Fruit fly (Drosophila melanogaster): ENCODE data around the gene TfIIB.

TfIIB gene

DNA sequence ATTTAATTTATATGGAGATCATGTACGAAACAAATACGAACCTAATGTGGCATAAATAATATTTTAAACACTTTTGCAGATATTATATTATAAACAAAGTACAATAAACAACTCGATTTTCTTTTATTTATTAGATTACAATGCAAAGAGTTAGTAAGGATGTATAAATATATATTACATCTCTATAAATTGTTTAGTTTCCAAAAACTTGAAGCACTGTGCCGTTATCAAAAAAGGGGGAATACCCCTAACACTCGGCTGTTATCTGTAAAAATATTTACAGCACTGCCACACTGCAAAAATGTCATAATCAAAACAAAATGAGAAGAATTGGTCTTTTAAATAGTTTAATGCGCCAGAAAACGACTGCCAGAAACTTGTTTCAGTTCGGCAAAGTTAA is 2.6 kb upstream of the TfIIB start, which contains the start of gene CG5188 (continued):
- TF ChIP-seq CG6254 (GFP tag; optimal IDR thresholded peaks at IDR 0.05) (no peak), CG2116 (GFP tag; optimal IDR thresholded peaks at IDR 0.05) (peak; percentile 23), mam (GFP tag; optimal IDR thresholded peaks at IDR 0.05) (peak; percentile 44), CG17612 (GFP tag; IDR thresholded peaks at IDR 0.05) (no peak), dmrt11E (tag; optimal IDR thresholded peaks at IDR 0.05) (peak; percentile 42), Ets97D (GFP tag; optimal IDR thresholded peaks at IDR 0.05) (no peak), chm (GFP tag; IDR thresholded peaks at IDR 0.05) (no peak), dmrt99B (tag; optimal IDR thresholded peaks at IDR 0.05) (no peak), unpg (GFP tag; optimal IDR thresholded peaks at IDR 0.05) (peak; percentile 54), NC2β (GFP tag; optimal IDR thresholded peaks at IDR 0.05) (peak; percentile 17), Jarid2 (GFP tag; optimal IDR thresholded peaks at IDR 0.05) (no peak), CG10959 (GFP tag; IDR thresholded peaks at IDR 0.05) (no peak), Dll (GFP tag; IDR thresholded peaks at IDR 0.05; ENCODE audit: partially characterized antibody) (peak; percentile 35; the same call in 1 of the 4 replicates), peb (GFP tag; IDR thresholded peaks at IDR 0.05) (no peak), ind (GFP tag; optimal IDR thresholded peaks at IDR 0.05) (peak; percentile 33), CG3847 (GFP tag; IDR thresholded peaks at IDR 0.05) (no peak), Trl (optimal IDR thresholded peaks at IDR 0.05) (no peak), Trl (GFP tag; optimal IDR thresholded peaks at IDR 0.05) (no peak), btn (GFP tag; optimal IDR thresholded peaks at IDR 0.05) (no peak), zen (tag; optimal IDR thresholded peaks at IDR 0.05) (peak; percentile 20), trem (tag; optimal IDR thresholded peaks at IDR 0.05) (peak; percentile 55), Opbp (GFP tag; IDR thresholded peaks at IDR 0.05; ENCODE audit: partially characterized antibody) (no peak), CG14965 (GFP tag; optimal IDR thresholded peaks at IDR 0.05; ENCODE audit: borderline replicate concordance) (no peak), CG18262 (tag; optimal IDR thresholded peaks at IDR 0.05) (peak; percentile 49), CG10654 (GFP tag; optimal IDR thresholded peaks at IDR 0.05) (peak; percentile 26), hb (GFP tag; IDR thresholded peaks at IDR 0.05; ENCODE audit: partially characterized antibody) (no peak), Drgx (GFP tag; IDR thresholded peaks at IDR 0.05) (peak; percentile 44; the same call in 1 of the 2 replicates), Aef1 (GFP tag; IDR thresholded peaks at IDR 0.05) (peak; percentile 45; the same call in 1 of the 3 replicates), Fer2 (tag; optimal IDR thresholded peaks at IDR 0.05) (no peak), CG7357 (GFP tag; IDR thresholded peaks at IDR 0.05) (no peak), CG11504 (tag; optimal IDR thresholded peaks at IDR 0.05) (peak; percentile 65), fd102C (GFP tag; optimal IDR thresholded peaks at IDR 0.05) (no peak), CG13894 (tag; optimal IDR thresholded peaks at IDR 0.05) (peak; percentile 41), CG4707 (GFP tag; optimal IDR thresholded peaks at IDR 0.05) (no peak), CG10543 (GFP tag; optimal IDR thresholded peaks at IDR 0.05) (no peak), Hr51 (GFP tag; optimal IDR thresholded peaks at IDR 0.05) (peak in 1 of 2 experiments; percentile 74), CG17385 (GFP tag; optimal IDR thresholded peaks at IDR 0.05) (peak; percentile 48), ftz-f1 (GFP tag; optimal IDR thresholded peaks at IDR 0.05) (no peak), sqz (GFP tag; optimal IDR thresholded peaks at IDR 0.05) (no peak), CG12219 (GFP tag; optimal IDR thresholded peaks at IDR 0.05) (no peak), tll (GFP tag; optimal IDR thresholded peaks at IDR 0.05) (no peak), vvl (GFP tag; IDR thresholded peaks at IDR 0.05) (peak; percentile 79), slbo (GFP tag; IDR thresholded peaks at IDR 0.05) (peak; percentile 67), Dref (GFP tag; IDR thresholded peaks at IDR 0.05) (no peak), gcm2 (GFP tag; optimal IDR thresholded peaks at IDR 0.05) (no peak), usp (GFP tag; optimal IDR thresholded peaks at IDR 0.05) (no peak), slou (GFP tag; optimal IDR thresholded peaks at IDR 0.05) (no peak), ATbp (GFP tag; optimal IDR thresholded peaks at IDR 0.05) (no peak), prd (optimal IDR thresholded peaks at IDR 0.05) (no peak), prd (GFP tag; IDR thresholded peaks at IDR 0.05) (0 out of 3 replicates have a peak, but pooled peaks have one; percentile 23), eyg (GFP tag; optimal IDR thresholded peaks at IDR 0.05) (no peak)
